Worm (Caenorhabditis elegans) whole organism, L2 larva: ENCODE measurements around the gene ZK892.3.

Source experiments
- C34F6.9 ChIP-seq: fragments of 150-350 bp; optimal IDR thresholded peaks from 2 replicates; lab custom pipeline; 2014; ENCODE audit warnings: missing biosample characterization, missing genetic modification characterization
- F13H6.1 ChIP-seq: sonication (generic microtip); optimal IDR thresholded peaks from 2 replicates; lab custom pipeline; 2016; ENCODE audit warnings: missing genetic modification characterization, missing compliant biosample characterization
- Y55F3AM.14 ChIP-seq: fragments of 200-800 bp; sonication (Bioruptor generic); optimal IDR thresholded peaks from 2 replicates; lab custom pipeline; 2018; ENCODE audit warnings: mild to moderate bottlenecking, missing genetic modification characterization, missing compliant biosample characterization
- ama-1 ChIP-seq: fragments of 150-350 bp; optimal IDR thresholded peaks from 2 replicates; lab custom pipeline; 2018; ENCODE audit warnings: inconsistent platforms
- ceh-16 ChIP-seq: fragments of 150-350 bp; optimal IDR thresholded peaks from 2 replicates; lab custom pipeline; 2014; ENCODE audit warnings: missing biosample characterization, missing genetic modification characterization
- ceh-82 ChIP-seq: fragments of 150-350 bp; optimal IDR thresholded peaks from 2 replicates; lab custom pipeline; 2014; ENCODE audit warnings: missing biosample characterization, missing genetic modification characterization
- crh-2 ChIP-seq: sonication (generic microtip); optimal IDR thresholded peaks from 2 replicates; lab custom pipeline; 2017; ENCODE audit warnings: missing biosample characterization, missing genetic modification characterization
- egl-27 ChIP-seq: sonication (generic microtip); optimal IDR thresholded peaks from 3 replicates; lab custom pipeline; 2017; ENCODE audit warnings: missing biosample characterization, missing genetic modification reagents, missing genetic modification characterization
- fos-1 ChIP-seq: fragments of 150-350 bp; optimal IDR thresholded peaks from 2 replicates; lab custom pipeline; 2014; ENCODE audit warnings: missing biosample characterization, missing genetic modification characterization
- gmeb-1 ChIP-seq: fragments of 150-350 bp; optimal IDR thresholded peaks from 2 replicates; lab custom pipeline; 2014; ENCODE audit warnings: missing biosample characterization, missing genetic modification characterization
- lin-11 ChIP-seq: fragments of 150-350 bp; sonication (generic microtip); optimal IDR thresholded peaks from 2 replicates; lab custom pipeline; 2014; ENCODE audit warnings: missing biosample characterization, missing genetic modification characterization, inconsistent platforms, mixed read lengths
- lin-13 ChIP-seq: fragments of 150-350 bp; optimal IDR thresholded peaks from 2 replicates; lab custom pipeline; 2014; ENCODE audit warnings: missing biosample characterization, missing genetic modification reagents, missing genetic modification characterization
- lin-39 ChIP-seq: fragments of 150-350 bp; optimal IDR thresholded peaks from 2 replicates; lab custom pipeline; 2014; ENCODE audit warnings: missing biosample characterization, missing genetic modification reagents, missing genetic modification characterization
- lsy-2 ChIP-seq, 2 experiments: fragments of 150-350 bp in 1 of 2; sonication (generic microtip) in 1 of 2; optimal IDR thresholded peaks; 2 replicates each; lab custom pipeline; 2014 to 2017; ENCODE audit warnings: missing biosample characterization in 2 of 2, missing genetic modification characterization in 2 of 2
- mab-5 ChIP-seq: fragments of 150-350 bp; optimal IDR thresholded peaks from 2 replicates; lab custom pipeline; 2014; ENCODE audit warnings: missing biosample characterization, missing genetic modification characterization
- mdl-1 ChIP-seq, 2 experiments: fragments of 150-350 bp in 1 of 2; sonication (generic microtip) in 1 of 2; optimal IDR thresholded peaks; 2 replicates each; lab custom pipeline; 2017; ENCODE audit warnings: missing biosample characterization in 2 of 2, missing genetic modification characterization in 2 of 2
- nhr-10 ChIP-seq: sonication (generic microtip); optimal IDR thresholded peaks from 2 replicates; lab custom pipeline; 2017; ENCODE audit warnings: missing biosample characterization, missing genetic modification characterization
- nhr-129 ChIP-seq: fragments of 150-350 bp; optimal IDR thresholded peaks from 2 replicates; lab custom pipeline; 2014; ENCODE audit warnings: missing biosample characterization, missing genetic modification characterization
- nhr-21 ChIP-seq: fragments of 150-350 bp; optimal IDR thresholded peaks from 2 replicates; lab custom pipeline; 2014; ENCODE audit warnings: missing biosample characterization, missing genetic modification characterization
- nhr-237 ChIP-seq: fragments of 150-350 bp; optimal IDR thresholded peaks from 2 replicates; lab custom pipeline; 2014; ENCODE audit warnings: missing biosample characterization, missing genetic modification characterization
- nhr-25 ChIP-seq: fragments of 150-350 bp; sonication (generic microtip); optimal IDR thresholded peaks from 3 replicates; lab custom pipeline; 2014; ENCODE audit warnings: missing biosample characterization, missing genetic modification characterization
- nhr-6 ChIP-seq: fragments of 150-350 bp; optimal IDR thresholded peaks from 2 replicates; lab custom pipeline; 2014; ENCODE audit warnings: missing biosample characterization, missing genetic modification characterization
- peb-1 ChIP-seq: fragments of 150-350 bp; optimal IDR thresholded peaks from 2 replicates; lab custom pipeline; 2014; ENCODE audit warnings: missing biosample characterization, missing genetic modification characterization
- sem-4 ChIP-seq: fragments of 150-350 bp; optimal IDR thresholded peaks from 2 replicates; lab custom pipeline; 2014; ENCODE audit warnings: missing biosample characterization, missing genetic modification reagents, missing genetic modification characterization
- sma-3 ChIP-seq: sonication (generic microtip); optimal IDR thresholded peaks from 2 replicates; lab custom pipeline; 2016; ENCODE audit warnings: missing genetic modification reagents, missing genetic modification characterization, missing compliant biosample characterization
- sma-9 ChIP-seq, 2 experiments: fragments of 150-350 bp in 1 of 2; sonication (generic microtip) in 1 of 2; optimal IDR thresholded peaks; 2 replicates each; lab custom pipeline; 2014 to 2016; ENCODE audit warnings: missing genetic modification characterization in 2 of 2, mild to moderate bottlenecking in 1 of 2, missing biosample characterization in 1 of 2, missing compliant biosample characterization in 1 of 2, missing genetic modification reagents in 1 of 2, moderate library complexity in 1 of 2
- snpc-4 ChIP-seq: fragments of 150-350 bp; optimal IDR thresholded peaks from 2 replicates; lab custom pipeline; 2014; ENCODE audit warnings: missing biosample characterization, missing genetic modification characterization
- unc-39 ChIP-seq: fragments of 150-350 bp; optimal IDR thresholded peaks from 2 replicates; lab custom pipeline; 2014; ENCODE audit warnings: missing biosample characterization, missing genetic modification characterization
- unc-55 ChIP-seq: fragments of 150-350 bp; sonication (generic microtip); optimal IDR thresholded peaks from 3 replicates; lab custom pipeline; 2014; ENCODE audit warnings: missing biosample characterization, missing genetic modification reagents, missing genetic modification characterization
- unc-62 ChIP-seq: fragments of 150-350 bp; optimal IDR thresholded peaks from 2 replicates; lab custom pipeline; 2014; ENCODE audit warnings: missing biosample characterization, missing genetic modification reagents, missing genetic modification characterization
- zag-1 ChIP-seq: fragments of 150-350 bp; optimal IDR thresholded peaks from 2 replicates; lab custom pipeline; 2014; ENCODE audit warnings: missing biosample characterization, missing genetic modification characterization
- ztf-1 ChIP-seq: fragments of 200-800 bp; sonication (Bioruptor generic); conservative IDR thresholded peaks from 2 replicates; pipeline ENCODE4 v1.3.6; 2022; ENCODE audit warnings: missing genetic modification characterization, missing compliant biosample characterization
- ztf-11 ChIP-seq: sonication (generic microtip); optimal IDR thresholded peaks from 2 replicates; lab custom pipeline; 2017; ENCODE audit warnings: missing biosample characterization, missing genetic modification characterization
- ztf-4 ChIP-seq: fragments of 150-350 bp; optimal IDR thresholded peaks from 2 replicates; lab custom pipeline; 2014; ENCODE audit warnings: missing biosample characterization, missing genetic modification characterization

ZK892.3 gene

ce11 chrII:9984866-9985336, 16.7 kb upstream of the ZK892.3 start:
- TF ChIP-seq nhr-6 (tag; lab: Kevin White, UChicago) (peak; percentile 58), Y55F3AM.14 (GFP tag; lab: Kevin White, UChicago) (peak; percentile 66), crh-2 (tag; lab: Kevin White, UChicago) (peak; percentile 51), ama-1 (lab: Kevin White, UChicago) (no peak), zag-1 (tag; lab: Kevin White, UChicago) (peak; percentile 53), snpc-4 (tag; lab: Kevin White, UChicago) (peak; percentile 9), sma-9 (GFP tag; optimal IDR thresholded peaks at IDR 0.05; lab: Kevin White, UChicago) (peak; percentile 92), sma-9 (tag; optimal IDR thresholded peaks at IDR 0.05; lab: Kevin White, UChicago) (no peak), sma-3 (GFP tag; lab: Kevin White, UChicago) (peak; percentile 11), nhr-10 (no peak), unc-39 (tag; lab: Kevin White, UChicago) (peak; percentile 1), lin-13 (GFP tag; lab: Kevin White, UChicago) (peak; percentile 55), unc-55 (peak; percentile 63), fos-1 (tag; lab: Kevin White, UChicago) (peak; percentile 16), sem-4 (tag; lab: Kevin White, UChicago) (peak; percentile 87), nhr-129 (tag; lab: Kevin White, UChicago) (peak; percentile 82), mab-5 (tag; lab: Kevin White, UChicago) (peak; percentile 80), unc-62 (GFP tag; lab: Kevin White, UChicago) (peak; percentile 31), egl-27 (tag; lab: Kevin White, UChicago) (peak; percentile 8), C34F6.9 (tag; lab: Kevin White, UChicago) (peak; percentile 72), ztf-4 (tag; lab: Kevin White, UChicago) (peak; percentile 31), ztf-11 (no peak), nhr-237 (no peak), lin-11 (tag; lab: Kevin White, UChicago) (no peak), mdl-1 (tag; optimal IDR thresholded peaks at IDR 0.05; lab: Kevin White, UChicago) (peak; percentile 55 to 63), lsy-2 (tag; optimal IDR thresholded peaks at IDR 0.05; lab: Kevin White, UChicago) (peak; percentile 18 to 72), ceh-82 (tag; lab: Kevin White, UChicago) (no peak), nhr-21 (tag; lab: Kevin White, UChicago) (no peak), lin-39 (peak; percentile 73), F13H6.1 (peak; percentile 92), ztf-1 (GFP tag; lab: Robert Waterston, UW) (no peak)

- TF ChIP-seq sma-9 (GFP tag; optimal IDR thresholded peaks at IDR 0.05; lab: Kevin White, UChicago) (peak; percentile 30), sma-9 (tag; optimal IDR thresholded peaks at IDR 0.05; lab: Kevin White, UChicago) (no peak), unc-62 (GFP tag; lab: Kevin White, UChicago) (no peak), mab-5 (tag; lab: Kevin White, UChicago) (peak; percentile 65), nhr-25 (tag; lab: Kevin White, UChicago) (peak; percentile 54)
These were observed 14.7 kb upstream of the ZK892.3 start for ce11 chrII:9986635-9987575.

ce11 chrII:9988620-9989019, 13.0 kb upstream of the ZK892.3 start:
- TF ChIP-seq ztf-11: no peak
- no peak for TF ChIP-seq ceh-16 (tag; lab: Kevin White, UChicago)
- no peak for TF ChIP-seq sma-3 (GFP tag; lab: Kevin White, UChicago)
- no peak for TF ChIP-seq lin-11 (tag; lab: Kevin White, UChicago)
- no peak for TF ChIP-seq lsy-2 (tag; optimal IDR thresholded peaks at IDR 0.05; lab: Kevin White, UChicago)
- TF ChIP-seq peb-1 (tag; lab: Kevin White, UChicago): no peak
- no peak for TF ChIP-seq crh-2 (tag; lab: Kevin White, UChicago)
- no peak for TF ChIP-seq gmeb-1 (tag; lab: Kevin White, UChicago)
- no peak for TF ChIP-seq sem-4 (tag; lab: Kevin White, UChicago)
- no peak for TF ChIP-seq snpc-4 (tag; lab: Kevin White, UChicago)
- no peak for TF ChIP-seq nhr-10
- no peak for TF ChIP-seq fos-1 (tag; lab: Kevin White, UChicago)
- no peak for TF ChIP-seq unc-62 (GFP tag; lab: Kevin White, UChicago)
- TF ChIP-seq mdl-1 (tag; optimal IDR thresholded peaks at IDR 0.05; lab: Kevin White, UChicago): no peak
- TF ChIP-seq lin-13 (GFP tag; lab: Kevin White, UChicago): no peak
- TF ChIP-seq mab-5 (tag; lab: Kevin White, UChicago): no peak
- no peak for TF ChIP-seq ztf-4 (tag; lab: Kevin White, UChicago)
- TF ChIP-seq, all 48 proteins: peak for 0
